Worm (Caenorhabditis elegans) whole organism, mixed stage, embryonic: ENCODE data around the gene Y43F8B.15.

ENCODE experiments used
- nhr-237 ChIP-seq: fragments of 150-350 bp; optimal IDR thresholded peaks from 2 replicates; lab custom pipeline; 2014; ENCODE audit warnings: missing biosample characterization, missing genetic modification characterization
- nhr-76 ChIP-seq: sonication (generic microtip); optimal IDR thresholded peaks from 2 replicates; lab custom pipeline; 2017; ENCODE audit warnings: missing biosample characterization, missing genetic modification characterization

- TF ChIP-seq nhr-76, result no peak
- TF ChIP-seq nhr-237 (tag; lab: Kevin White, UChicago), result no peak
These were observed 15.4 kb upstream of the Y43F8B.15 start for ce11 chrV:19477302-19477701.
